Fruit fly (Drosophila melanogaster): ENCODE measurements around the gene SdhAL.

DNA sequence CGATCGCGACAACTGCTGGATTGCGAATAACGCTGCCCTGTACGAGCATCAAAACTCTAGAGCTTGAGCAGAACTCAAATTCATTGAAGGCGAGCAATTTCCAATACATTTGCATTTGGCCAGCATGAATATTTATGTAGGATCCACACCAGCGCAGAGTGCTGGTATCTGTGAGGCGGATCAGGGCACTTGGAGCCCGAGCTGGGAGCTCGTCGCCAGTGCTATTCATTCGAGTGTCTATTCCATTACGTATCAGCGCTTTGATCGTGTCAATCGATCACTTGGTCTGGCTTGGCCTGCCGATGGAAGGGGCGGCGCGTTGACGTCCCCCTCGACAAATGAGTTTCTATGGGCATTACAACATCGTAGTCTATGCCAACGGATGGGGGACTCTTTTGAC lies 41.5 kb upstream of the SdhAL start, which contains the start of gene prc:
- TF ChIP-seq CG14860 (GFP tag; IDR thresholded peaks at IDR 0.05; ENCODE audit: partially characterized antibody) (no peak), B-H1 (GFP tag; IDR thresholded peaks at IDR 0.05) (no peak), nau (GFP tag; optimal IDR thresholded peaks at IDR 0.05) (no peak), mirr (GFP tag; optimal IDR thresholded peaks at IDR 0.05) (no peak), Gug (GFP tag; IDR thresholded peaks at IDR 0.05) (no peak), CG30431 (GFP tag; optimal IDR thresholded peaks at IDR 0.05) (no peak)

Data from whole organism, embryonic.